Worm (Caenorhabditis elegans) whole organism, young adult: ENCODE results near the gene C03C10.2.
A peak's percentile ranks its signal among the peaks of the same experiment; 100 is the strongest.

Experiments used
- B0336.3 ChIP-seq: fragments of 200-800 bp; sonication (Bioruptor generic); IDR thresholded peaks from 2 replicates; pipeline ENCODE4 v1.3.6; 2022; ENCODE audit warnings: missing genetic modification characterization, missing compliant biosample characterization
- C06A6.2 ChIP-seq: fragments of 200-800 bp; sonication (Bioruptor generic); conservative IDR thresholded peaks from 2 replicates; pipeline ENCODE4 v1.3.6; 2022; ENCODE audit warnings: missing genetic modification characterization, missing compliant biosample characterization
- C17E4.6 ChIP-seq: fragments of 200-800 bp; sonication (Bioruptor generic); IDR thresholded peaks from 2 replicates; pipeline ENCODE4 v1.3.6; 2022; ENCODE audit warnings: missing genetic modification reagents, missing genetic modification characterization, missing compliant biosample characterization
- F33H1.4 ChIP-seq: fragments of 200-800 bp; sonication (Bioruptor generic); IDR thresholded peaks from 2 replicates; pipeline ENCODE4 v1.3.6; 2022; ENCODE audit warnings: missing genetic modification reagents, missing genetic modification characterization, missing compliant biosample characterization
- F37B4.10 ChIP-seq: fragments of 200-800 bp; sonication (Bioruptor generic); IDR thresholded peaks from 2 replicates; pipeline ENCODE4 v1.3.6; 2022; ENCODE audit warnings: missing genetic modification characterization, missing compliant biosample characterization
- Y53F4B.3 ChIP-seq: fragments of 200-800 bp; sonication (Bioruptor generic); IDR thresholded peaks from 2 replicates; pipeline ENCODE4 v1.3.6; 2022; ENCODE audit warnings: missing genetic modification reagents, missing genetic modification characterization, missing compliant biosample characterization
- Y53G8AR.9 ChIP-seq: fragments of 200-800 bp; sonication (Bioruptor generic); conservative IDR thresholded peaks from 2 replicates; pipeline ENCODE4 v1.3.6; 2022; ENCODE audit warnings: missing genetic modification reagents, missing genetic modification characterization, missing compliant biosample characterization
- ZK185.1 ChIP-seq: sonication (generic microtip); optimal IDR thresholded peaks from 2 replicates; lab custom pipeline; 2016; ENCODE audit warnings: mild to moderate bottlenecking, missing genetic modification characterization, missing compliant biosample characterization; ENCODE audit not compliant: poor library complexity, severe bottlenecking
- ama-1 ChIP-seq, 3 experiments: fragments of 150-350 bp in 1 of 3; sonication (generic microtip) in 2 of 3; optimal IDR thresholded peaks; 2 replicates each; lab custom pipeline; 2014 to 2018; ENCODE audit warnings: missing biosample characterization in 2 of 3, missing genetic modification characterization in 2 of 3, missing genetic modification reagents in 2 of 3
- aptf-2 ChIP-seq: fragments of 200-800 bp; sonication (Bioruptor generic); conservative IDR thresholded peaks from 2 replicates; pipeline ENCODE4 v1.3.6; 2022; ENCODE audit warnings: missing genetic modification reagents, missing genetic modification characterization, missing compliant biosample characterization
- aptf-3 ChIP-seq: fragments of 200-800 bp; sonication (Bioruptor generic); IDR thresholded peaks from 2 replicates; pipeline ENCODE4 v1.3.6; 2022; ENCODE audit warnings: missing genetic modification characterization, missing compliant biosample characterization
- ccch-3 ChIP-seq: fragments of 200-800 bp; sonication (Bioruptor generic); optimal IDR thresholded peaks from 2 replicates; lab custom pipeline; 2018; ENCODE audit warnings: mild to moderate bottlenecking, missing genetic modification characterization, missing compliant biosample characterization
- cebp-1 ChIP-seq, 2 experiments: fragments of 200-800 bp in 1 of 2; sonication (Bioruptor generic) in 1 of 2; sonication (generic microtip) in 1 of 2; IDR thresholded peaks in 1 of 2; optimal IDR thresholded peaks in 1 of 2; 2 replicates each; pipeline versions ENCODE4 v1.3.6 to Lab custom; 2017 to 2022; ENCODE audit warnings: missing compliant biosample characterization in 2 of 2, missing genetic modification characterization in 2 of 2, mild to moderate bottlenecking in 1 of 2, missing genetic modification reagents in 1 of 2, moderate library complexity in 1 of 2
- ceh-91 ChIP-seq: fragments of 200-800 bp; sonication (Bioruptor generic); IDR thresholded peaks from 2 replicates; pipeline ENCODE4 v1.3.6; 2022; ENCODE audit warnings: missing genetic modification reagents, missing genetic modification characterization, missing compliant biosample characterization
- chd-7 ChIP-seq: sonication (generic microtip); optimal IDR thresholded peaks from 2 replicates; lab custom pipeline; 2016; ENCODE audit warnings: mild to moderate bottlenecking, missing genetic modification characterization, moderate library complexity, missing compliant biosample characterization
- die-1 ChIP-seq: sonication (generic microtip); optimal IDR thresholded peaks from 2 replicates; lab custom pipeline; 2016; ENCODE audit warnings: missing genotype, mild to moderate bottlenecking, missing genetic modification characterization, missing compliant biosample characterization
- ekl-4 ChIP-seq: fragments of 200-800 bp; sonication (Bioruptor generic); IDR thresholded peaks from 2 replicates; pipeline ENCODE4 v1.3.6; 2022; ENCODE audit warnings: missing genetic modification reagents, missing genetic modification characterization, missing compliant biosample characterization
- ets-4 ChIP-seq: fragments of 200-800 bp; sonication (Bioruptor generic); optimal IDR thresholded peaks from 2 replicates; lab custom pipeline; 2018; ENCODE audit warnings: mild to moderate bottlenecking, missing genetic modification characterization, missing compliant biosample characterization
- him-1 ChIP-seq: sonication (generic microtip); optimal IDR thresholded peaks from 2 replicates; lab custom pipeline; 2016; ENCODE audit warnings: missing genotype, missing genetic modification reagents, missing genetic modification characterization, missing compliant biosample characterization
- hlh-12 ChIP-seq: sonication (generic microtip); optimal IDR thresholded peaks from 2 replicates; lab custom pipeline; 2016; ENCODE audit warnings: missing genetic modification characterization, missing compliant biosample characterization
- hmg-1.2 ChIP-seq: fragments of 200-800 bp; sonication (Bioruptor generic); IDR thresholded peaks from 2 replicates; pipeline ENCODE4 v1.3.6; 2022; ENCODE audit warnings: missing genetic modification reagents, missing genetic modification characterization, missing compliant biosample characterization
- hmg-20 ChIP-seq: fragments of 200-800 bp; sonication (Bioruptor generic); IDR thresholded peaks from 2 replicates; pipeline ENCODE4 v1.3.6; 2022; ENCODE audit warnings: missing genetic modification reagents, missing genetic modification characterization, missing compliant biosample characterization
- hrde-1 ChIP-seq: sonication (generic microtip); optimal IDR thresholded peaks from 2 replicates; lab custom pipeline; 2016; ENCODE audit warnings: missing genetic modification characterization, mild to moderate bottlenecking, missing compliant biosample characterization, moderate library complexity, missing genotype, missing genetic modification reagents, borderline replicate concordance
- hsf-1 ChIP-seq: fragments of 200-800 bp; sonication (Bioruptor generic); IDR thresholded peaks from 2 replicates; pipeline ENCODE4 v1.3.6; 2022; ENCODE audit warnings: missing genetic modification reagents, missing genetic modification characterization, missing compliant biosample characterization
- lag-1 ChIP-seq: fragments of 200-800 bp; sonication (Bioruptor generic); IDR thresholded peaks from 2 replicates; pipeline ENCODE4 v1.3.6; 2022; ENCODE audit warnings: missing genetic modification reagents, missing genetic modification characterization, missing compliant biosample characterization
- let-607 ChIP-seq, 2 experiments: fragments of 200-800 bp in 1 of 2; sonication (Bioruptor generic) in 1 of 2; sonication (generic microtip) in 1 of 2; optimal IDR thresholded peaks; 2 replicates each; lab custom pipeline; 2016 to 2018; ENCODE audit warnings: mild to moderate bottlenecking in 2 of 2, missing compliant biosample characterization in 2 of 2, missing genetic modification characterization in 2 of 2, moderate library complexity in 2 of 2, missing genotype in 1 of 2
- lin-54 ChIP-seq: fragments of 200-800 bp; sonication (Bioruptor generic); optimal IDR thresholded peaks from 2 replicates; lab custom pipeline; 2018; ENCODE audit warnings: mild to moderate bottlenecking, missing genetic modification characterization, missing compliant biosample characterization
- lsy-27 ChIP-seq: sonication (generic microtip); optimal IDR thresholded peaks from 2 replicates; lab custom pipeline; 2017; ENCODE audit warnings: missing genetic modification characterization, mild to moderate bottlenecking, missing compliant biosample characterization, antibody characterized with exemption, missing genotype, borderline replicate concordance; ENCODE audit not compliant: insufficient read depth
- madf-3 ChIP-seq: fragments of 200-800 bp; sonication (Bioruptor generic); IDR thresholded peaks from 2 replicates; pipeline ENCODE4 v1.3.6; 2022; ENCODE audit warnings: missing genetic modification reagents, missing genetic modification characterization, missing compliant biosample characterization
- madf-6 ChIP-seq: fragments of 200-800 bp; sonication (Bioruptor generic); IDR thresholded peaks from 2 replicates; pipeline ENCODE4 v1.3.6; 2022; ENCODE audit warnings: missing genetic modification reagents, missing genetic modification characterization, missing compliant biosample characterization
- madf-8 ChIP-seq: fragments of 200-800 bp; sonication (Bioruptor generic); conservative IDR thresholded peaks from 2 replicates; pipeline ENCODE4 v1.3.6; 2022; ENCODE audit warnings: missing genetic modification reagents, missing genetic modification characterization, missing compliant biosample characterization
- mcd-1 ChIP-seq: fragments of 200-800 bp; sonication (Bioruptor generic); IDR thresholded peaks from 2 replicates; pipeline ENCODE4 v1.3.6; 2022; ENCODE audit warnings: missing genetic modification reagents, missing genetic modification characterization, missing compliant biosample characterization
- mel-28 ChIP-seq: sonication (generic microtip); optimal IDR thresholded peaks from 2 replicates; lab custom pipeline; 2016; ENCODE audit warnings: borderline replicate concordance, mild to moderate bottlenecking, missing genetic modification characterization, missing compliant biosample characterization
- mxl-1 ChIP-seq: sonication (generic microtip); optimal IDR thresholded peaks from 2 replicates; lab custom pipeline; 2016; ENCODE audit warnings: missing genetic modification characterization, missing compliant biosample characterization
- nhr-80 ChIP-seq: sonication (generic microtip); optimal IDR thresholded peaks from 2 replicates; lab custom pipeline; 2016; ENCODE audit warnings: missing genetic modification characterization, missing compliant biosample characterization
- rcor-1 ChIP-seq: fragments of 200-800 bp; sonication (Bioruptor generic); IDR thresholded peaks from 2 replicates; pipeline ENCODE4 v1.3.6; 2022; ENCODE audit warnings: missing genetic modification reagents, missing genetic modification characterization, missing compliant biosample characterization
- snpc-1.3 ChIP-seq: sonication (generic microtip); optimal IDR thresholded peaks from 2 replicates; lab custom pipeline; 2017; ENCODE audit warnings: missing genetic modification characterization, mild to moderate bottlenecking, missing compliant biosample characterization, antibody characterized with exemption, moderate library complexity, missing genotype, missing genetic modification reagents; ENCODE audit not compliant: insufficient read depth
- snpc-3.4 ChIP-seq: sonication (generic microtip); optimal IDR thresholded peaks from 2 replicates; lab custom pipeline; 2017; ENCODE audit warnings: missing genetic modification characterization, mild to moderate bottlenecking, missing compliant biosample characterization, antibody characterized with exemption, moderate library complexity, missing genotype, missing genetic modification reagents
- sptf-2 ChIP-seq: fragments of 200-800 bp; sonication (Bioruptor generic); optimal IDR thresholded peaks from 2 replicates; lab custom pipeline; 2018; ENCODE audit warnings: mild to moderate bottlenecking, missing genetic modification characterization, missing compliant biosample characterization
- tlf-1 ChIP-seq: fragments of 200-800 bp; sonication (Bioruptor generic); optimal IDR thresholded peaks from 2 replicates; lab custom pipeline; 2018; ENCODE audit warnings: mild to moderate bottlenecking, missing genetic modification characterization, missing compliant biosample characterization

The C03C10.2 gene

ce11 chrIII:4092962-4093361 lies 2.1 kb downstream of the C03C10.2 start:
- TF ChIP-seq F37B4.10 (no peak), Y53G8AR.9 (GFP tag; lab: Robert Waterston, UW) (peak; percentile 49; the same call in 1 of the 2 replicates), Y53F4B.3 (no peak), hrde-1 (peak; percentile 27), madf-6 (GFP tag; lab: Robert Waterston, UW) (peak; percentile 58; the same call in 1 of the 2 replicates), snpc-1.3 (tag; lab: Kevin White, UChicago) (no peak), C17E4.6 (GFP tag; lab: Robert Waterston, UW) (no peak), lin-54 (GFP tag; lab: Kevin White, UChicago) (peak; percentile 40), ZK185.1 (tag; lab: Kevin White, UChicago) (no peak), madf-3 (GFP tag; lab: Robert Waterston, UW) (peak; percentile 61; the same call in 1 of the 2 replicates), B0336.3 (0 out of 2 replicates have a peak, but pooled peaks have one; percentile 27), F33H1.4 (peak; percentile 15; the same call in 1 of the 2 replicates), hsf-1 (GFP tag; lab: Robert Waterston, UW) (0 out of 2 replicates have a peak, but pooled peaks have one; percentile 11)

- no peak for TF ChIP-seq hmg-20 (GFP tag; lab: Robert Waterston, UW)
- TF ChIP-seq ekl-4 (GFP tag; lab: Robert Waterston, UW), result 0 out of 2 replicates have a peak, but pooled peaks have one; percentile 39
Observed at ce11 chrIII:4094681-4095080, 3.8 kb downstream of the C03C10.2 start, which contains the start of gene rnr-2. Gene rnr-2 (minus strand): TSS chrIII:4094921.

ce11 chrIII:4095441-4096095 lies 4.7 kb downstream of the C03C10.2 start, which contains the start of gene C03C10.7:
Gene C03C10.7 (plus strand): TSS chrIII:4096045.
- TF ChIP-seq ekl-4 (GFP tag; lab: Robert Waterston, UW) (no peak), madf-3 (GFP tag; lab: Robert Waterston, UW) (peak; percentile 83), B0336.3 (no peak; the same call in 1 of the 2 replicates), Y53F4B.3 (no peak), ceh-91 (peak; percentile 74), mxl-1 (no peak), cebp-1 (GFP tag; IDR thresholded peaks at IDR 0.05; lab: Robert Waterston, UW) (no peak), cebp-1 (tag; optimal IDR thresholded peaks at IDR 0.05; lab: Kevin White, UChicago) (no peak), tlf-1 (GFP tag; lab: Kevin White, UChicago) (peak; percentile 3), him-1 (tag; lab: Kevin White, UChicago) (no peak), ccch-3 (GFP tag; lab: Kevin White, UChicago) (no peak), C06A6.2 (GFP tag; lab: Robert Waterston, UW) (no peak; the same call in 1 of the 2 replicates), hlh-12 (tag; lab: Kevin White, UChicago) (no peak), mel-28 (no peak), madf-6 (GFP tag; lab: Robert Waterston, UW) (peak; percentile 98), let-607 (tag; optimal IDR thresholded peaks at IDR 0.05; lab: Kevin White, UChicago) (no peak), die-1 (tag; lab: Kevin White, UChicago) (no peak), madf-8 (GFP tag; lab: Robert Waterston, UW) (peak; percentile 89), Y53G8AR.9 (GFP tag; lab: Robert Waterston, UW) (peak; percentile 58; the same call in 1 of the 2 replicates), ama-1 (optimal IDR thresholded peaks at IDR 0.05; lab: Kevin White, UChicago) (no peak), ama-1 (GFP tag; optimal IDR thresholded peaks at IDR 0.05; lab: Kevin White, UChicago) (no peak), nhr-80 (tag; lab: Kevin White, UChicago) (no peak), snpc-3.4 (peak; percentile 79), F33H1.4 (peak; percentile 60), lag-1 (GFP tag; lab: Robert Waterston, UW) (no peak), rcor-1 (GFP tag; lab: Robert Waterston, UW) (no peak), mcd-1 (GFP tag; lab: Robert Waterston, UW) (no peak), hmg-1.2 (GFP tag; lab: Robert Waterston, UW) (0 out of 2 replicates have a peak, but pooled peaks have one; percentile 18), aptf-3 (GFP tag; lab: Robert Waterston, UW) (no peak), aptf-2 (GFP tag; lab: Robert Waterston, UW) (no peak), sptf-2 (GFP tag; lab: Kevin White, UChicago) (no peak), ets-4 (GFP tag; lab: Kevin White, UChicago) (no peak), lsy-27 (tag; lab: Kevin White, UChicago) (no peak), chd-7 (no peak), lin-54 (GFP tag; lab: Kevin White, UChicago) (peak; percentile 74)
